Worm (Caenorhabditis elegans) whole organism, early embryonic: ENCODE data around the gene cut-2.

Experiments used
- aly-1 ChIP-seq: sonication (generic microtip); optimal IDR thresholded peaks from 2 replicates; lab custom pipeline; 2016; ENCODE audit warnings: missing genetic modification characterization, missing compliant biosample characterization
- scrt-1 ChIP-seq: fragments of 200-800 bp; sonication (Bioruptor generic); IDR thresholded peaks from 2 replicates; pipeline ENCODE4 v1.3.6; 2022; ENCODE audit warnings: missing genetic modification characterization, missing compliant biosample characterization

DNA sequence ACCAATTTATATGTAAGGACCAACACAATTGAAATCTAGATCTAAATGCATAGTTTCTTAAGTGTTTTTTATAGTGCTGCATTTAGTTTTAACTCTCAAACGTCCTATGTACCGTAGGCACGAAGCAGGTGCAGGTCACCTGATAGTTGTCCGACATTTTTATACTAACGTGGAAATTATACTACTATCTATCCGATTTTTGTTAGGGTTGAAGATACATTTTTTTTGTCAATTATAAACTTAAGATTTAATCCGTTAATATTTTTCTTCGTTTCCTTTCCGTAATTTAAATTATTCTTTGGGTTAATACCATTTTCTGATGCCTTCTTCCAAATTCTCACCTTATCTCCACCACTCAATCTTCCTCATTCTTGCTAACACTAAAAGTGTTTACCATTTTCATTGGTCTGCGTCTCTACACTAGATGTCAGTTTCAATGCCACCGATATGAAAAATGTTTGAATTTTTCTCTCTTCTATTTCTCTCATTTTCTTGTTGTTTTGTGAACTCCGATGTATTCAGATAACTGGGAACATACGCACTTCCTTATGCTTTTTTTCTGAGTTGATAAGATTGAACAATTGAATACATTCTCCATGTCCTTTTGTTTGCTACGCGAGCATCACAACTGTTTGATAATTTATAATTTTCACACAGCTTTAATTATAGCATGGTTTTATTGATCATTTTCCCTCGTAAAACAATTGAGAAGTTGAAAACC lies 30.6 kb downstream of the cut-2 start, which contains the start of gene Y2H9A.4:
- TF ChIP-seq aly-1 (tag; lab: Kevin White, UChicago), result no peak
- TF ChIP-seq scrt-1 (GFP tag; lab: Robert Waterston, UW), result no peak
